Worm (Caenorhabditis elegans) whole organism, L1 larva: ENCODE measurements around the gene F49H6.12.

Experiments used
- blmp-1 ChIP-seq: fragments of 150-350 bp; optimal IDR thresholded peaks from 2 replicates; lab custom pipeline; 2014; ENCODE audit warnings: missing biosample characterization, missing genetic modification characterization
- ceh-88 ChIP-seq: fragments of 200-800 bp; sonication (Bioruptor generic); IDR thresholded peaks from 2 replicates; pipeline ENCODE4 v1.3.6; 2022; ENCODE audit warnings: missing genetic modification characterization, missing compliant biosample characterization
- efl-3 ChIP-seq: fragments of 200-800 bp; sonication (Bioruptor generic); optimal IDR thresholded peaks from 2 replicates; lab custom pipeline; 2018; ENCODE audit warnings: mild to moderate bottlenecking, missing genetic modification characterization, missing compliant biosample characterization
- nhr-11 ChIP-seq: fragments of 150-350 bp; optimal IDR thresholded peaks from 2 replicates; lab custom pipeline; 2014; ENCODE audit warnings: missing biosample characterization, missing genetic modification characterization
- nhr-237 ChIP-seq: fragments of 150-350 bp; optimal IDR thresholded peaks from 2 replicates; lab custom pipeline; 2014; ENCODE audit warnings: missing biosample characterization, missing genetic modification characterization
- pqm-1 ChIP-seq: sonication (generic microtip); optimal IDR thresholded peaks from 3 replicates; lab custom pipeline; 2017; ENCODE audit warnings: missing biosample characterization, missing genetic modification characterization
- tbx-2 ChIP-seq: sonication (generic microtip); optimal IDR thresholded peaks from 2 replicates; lab custom pipeline; 2016; ENCODE audit warnings: missing genetic modification characterization, missing compliant biosample characterization
- unc-130 ChIP-seq: fragments of 150-350 bp; optimal IDR thresholded peaks from 2 replicates; lab custom pipeline; 2017; ENCODE audit warnings: missing biosample characterization, missing genetic modification characterization, inconsistent platforms
- unc-62 ChIP-seq: fragments of 150-350 bp; optimal IDR thresholded peaks from 2 replicates; lab custom pipeline; 2014; ENCODE audit warnings: missing biosample characterization, missing genetic modification reagents, missing genetic modification characterization
- xbp-1 ChIP-seq: sonication (generic microtip); optimal IDR thresholded peaks from 2 replicates; lab custom pipeline; 2016; ENCODE audit warnings: missing genetic modification characterization, missing compliant biosample characterization
- ztf-11 ChIP-seq, 2 experiments: sonication (generic microtip); optimal IDR thresholded peaks; 2 replicates each; lab custom pipeline; 2016 to 2017; ENCODE audit warnings: missing genetic modification characterization in 2 of 2, missing biosample characterization in 1 of 2, missing compliant biosample characterization in 1 of 2

ce11 chrV:17016787-17017186, 4.5 kb downstream of the F49H6.12 start, which contains the start of gene srh-97:
- no peak for TF ChIP-seq efl-3 (GFP tag; lab: Kevin White, UChicago)
- TF ChIP-seq blmp-1 (tag; lab: Kevin White, UChicago): no peak
- TF ChIP-seq unc-130 (tag; lab: Kevin White, UChicago): no peak
- TF ChIP-seq ztf-11 (tag; optimal IDR thresholded peaks at IDR 0.05; lab: Kevin White, UChicago): no peak
- TF ChIP-seq unc-62 (GFP tag; lab: Kevin White, UChicago): no peak
- TF ChIP-seq nhr-237 (tag; lab: Kevin White, UChicago): no peak
- TF ChIP-seq xbp-1 (tag; lab: Kevin White, UChicago): no peak
- no peak for TF ChIP-seq pqm-1 (tag; lab: Kevin White, UChicago)
- TF ChIP-seq tbx-2: no peak
- TF ChIP-seq ceh-88 (GFP tag; lab: Robert Waterston, UW): no peak
- TF ChIP-seq nhr-11 (tag; lab: Kevin White, UChicago): no peak
